Worm (Caenorhabditis elegans) whole organism, L4 larva: ENCODE measurements around the gene F08D12.15.

Experiments used
- D1046.2 ChIP-seq: fragments of 200-800 bp; sonication (Bioruptor generic); IDR thresholded peaks from 2 replicates; pipeline ENCODE4 v1.3.6; 2022; ENCODE audit warnings: missing genetic modification characterization, missing compliant biosample characterization
- F26F4.8 ChIP-seq: fragments of 200-800 bp; sonication (Bioruptor generic); conservative IDR thresholded peaks from 2 replicates; pipeline ENCODE4 v1.3.6; 2022; ENCODE audit warnings: missing genetic modification characterization, missing compliant biosample characterization
- F49E8.2 ChIP-seq: sonication (generic microtip); optimal IDR thresholded peaks from 2 replicates; lab custom pipeline; 2016; ENCODE audit warnings: missing compliant biosample characterization, mild to moderate bottlenecking, missing genetic modification characterization, borderline replicate concordance
- R02D3.7 ChIP-seq: fragments of 150-350 bp; sonication (generic microtip); optimal IDR thresholded peaks from 3 replicates; lab custom pipeline; 2014; ENCODE audit warnings: missing biosample characterization, missing genetic modification characterization
- T20F7.1 ChIP-seq: fragments of 200-800 bp; sonication (Bioruptor generic); optimal IDR thresholded peaks from 2 replicates; lab custom pipeline; 2018; ENCODE audit warnings: mild to moderate bottlenecking, missing genetic modification characterization, missing compliant biosample characterization
- ZK337.2 ChIP-seq: fragments of 200-800 bp; sonication (Bioruptor generic); IDR thresholded peaks from 2 replicates; pipeline ENCODE4 v1.3.6; 2022; ENCODE audit warnings: missing genetic modification reagents, missing genetic modification characterization, missing compliant biosample characterization
- aha-1 ChIP-seq: fragments of 150-350 bp; peaks from one replicate; lab custom pipeline; 2014; ENCODE audit warnings: missing biosample characterization, missing genetic modification characterization
- arid-1 ChIP-seq: fragments of 200-800 bp; sonication (Bioruptor generic); conservative IDR thresholded peaks from 2 replicates; pipeline ENCODE4 v1.3.6; 2022; ENCODE audit warnings: missing genetic modification reagents, missing genetic modification characterization, missing compliant biosample characterization
- attf-4 ChIP-seq: sonication (generic microtip); optimal IDR thresholded peaks from 3 replicates; lab custom pipeline; 2017; ENCODE audit warnings: missing biosample characterization, missing genetic modification characterization
- ceh-28 ChIP-seq: fragments of 150-350 bp; optimal IDR thresholded peaks from 2 replicates; lab custom pipeline; 2014; ENCODE audit warnings: missing biosample characterization, missing genetic modification reagents, missing genetic modification characterization
- ces-1 ChIP-seq: fragments of 150-350 bp; sonication (generic microtip); optimal IDR thresholded peaks from 4 replicates; lab custom pipeline; 2014; ENCODE audit warnings: missing biosample characterization, missing genetic modification reagents, missing genetic modification characterization
- daf-8 ChIP-seq: fragments of 200-800 bp; sonication (Bioruptor generic); IDR thresholded peaks from 2 replicates; pipeline ENCODE4 v1.3.6; 2022; ENCODE audit warnings: missing genetic modification characterization, missing compliant biosample characterization
- dmd-6 ChIP-seq: fragments of 200-800 bp; sonication (Bioruptor generic); IDR thresholded peaks from 2 replicates; pipeline ENCODE4 v1.3.6; 2022; ENCODE audit warnings: missing genetic modification reagents, missing genetic modification characterization, missing compliant biosample characterization
- dmd-9 ChIP-seq: fragments of 200-800 bp; sonication (Bioruptor generic); IDR thresholded peaks from 2 replicates; pipeline ENCODE4 v1.3.6; 2022; ENCODE audit warnings: missing genetic modification reagents, missing genetic modification characterization, missing compliant biosample characterization
- dpl-1 ChIP-seq: fragments of 150-350 bp; optimal IDR thresholded peaks from 2 replicates; lab custom pipeline; 2014; ENCODE audit warnings: missing biosample characterization, missing genetic modification reagents, missing genetic modification characterization
- duxl-1 ChIP-seq: sonication (generic microtip); optimal IDR thresholded peaks from 2 replicates; lab custom pipeline; 2016; ENCODE audit warnings: mild to moderate bottlenecking, missing genetic modification characterization, moderate library complexity, missing compliant biosample characterization; ENCODE audit not compliant: poor library complexity
- hif-1 ChIP-seq, 2 experiments: sonication (generic microtip); optimal IDR thresholded peaks; 2 replicates each; lab custom pipeline; 2016 to 2017; ENCODE audit warnings: missing compliant biosample characterization in 2 of 2, missing genetic modification characterization in 2 of 2, missing genetic modification reagents in 2 of 2, missing genotype in 2 of 2, mild to moderate bottlenecking in 1 of 2
- hlh-11 ChIP-seq: fragments of 200-800 bp; sonication (Bioruptor generic); optimal IDR thresholded peaks from 2 replicates; lab custom pipeline; 2018; ENCODE audit warnings: mild to moderate bottlenecking, missing genetic modification characterization, missing compliant biosample characterization
- lin-29 ChIP-seq: fragments of 200-800 bp; sonication (Bioruptor generic); IDR thresholded peaks from 2 replicates; pipeline ENCODE4 v1.3.6; 2022; ENCODE audit warnings: missing genetic modification reagents, missing genetic modification characterization, missing compliant biosample characterization
- lin-38 ChIP-seq: fragments of 200-800 bp; sonication (Bioruptor generic); IDR thresholded peaks from 2 replicates; pipeline ENCODE4 v1.3.6; 2022; ENCODE audit warnings: missing genetic modification reagents, missing genetic modification characterization, missing compliant biosample characterization
- lsy-2 ChIP-seq, 2 experiments: fragments of 150-350 bp in 1 of 2; sonication (generic microtip) in 1 of 2; optimal IDR thresholded peaks; 2 replicates each; lab custom pipeline; 2014 to 2017; ENCODE audit warnings: missing biosample characterization in 2 of 2, missing genetic modification characterization in 2 of 2
- mes-2 ChIP-seq: sonication (generic microtip); optimal IDR thresholded peaks from 2 replicates; lab custom pipeline; 2016; ENCODE audit warnings: missing genotype, mild to moderate bottlenecking, missing genetic modification characterization, missing compliant biosample characterization; ENCODE audit not compliant: poor library complexity, severe bottlenecking
- mxl-2 ChIP-seq: fragments of 200-800 bp; sonication (Bioruptor generic); conservative IDR thresholded peaks from 2 replicates; pipeline ENCODE4 v1.3.6; 2022; ENCODE audit warnings: missing genetic modification reagents, missing genetic modification characterization, missing compliant biosample characterization
- nhr-11 ChIP-seq: fragments of 150-350 bp; optimal IDR thresholded peaks from 2 replicates; lab custom pipeline; 2014; ENCODE audit warnings: missing biosample characterization, missing genetic modification characterization
- nhr-28 ChIP-seq: fragments of 150-350 bp; optimal IDR thresholded peaks from 2 replicates; lab custom pipeline; 2014; ENCODE audit warnings: missing biosample characterization, missing genetic modification characterization
- nhr-41 ChIP-seq: fragments of 200-800 bp; sonication (Bioruptor generic); IDR thresholded peaks from 2 replicates; pipeline ENCODE4 v1.3.6; 2022; ENCODE audit warnings: missing genetic modification reagents, missing genetic modification characterization, missing compliant biosample characterization
- nhr-6 ChIP-seq: fragments of 150-350 bp; optimal IDR thresholded peaks from 2 replicates; lab custom pipeline; 2014; ENCODE audit warnings: missing biosample characterization, missing genetic modification characterization
- pqm-1 ChIP-seq: sonication (generic microtip); optimal IDR thresholded peaks from 2 replicates; lab custom pipeline; 2017; ENCODE audit warnings: missing biosample characterization, missing genetic modification characterization
- rbr-2 ChIP-seq: sonication (generic microtip); optimal IDR thresholded peaks from 2 replicates; lab custom pipeline; 2016; ENCODE audit warnings: missing genotype, missing genetic modification characterization, missing compliant biosample characterization
- saeg-2 ChIP-seq: fragments of 200-800 bp; sonication (Bioruptor generic); IDR thresholded peaks from 2 replicates; pipeline ENCODE4 v1.3.6; 2022; ENCODE audit warnings: missing genetic modification reagents, missing genetic modification characterization, missing compliant biosample characterization
- set-16 ChIP-seq: fragments of 200-800 bp; sonication (Bioruptor generic); IDR thresholded peaks from 2 replicates; pipeline ENCODE4 v1.3.6; 2022; ENCODE audit warnings: missing genetic modification reagents, missing genetic modification characterization, missing compliant biosample characterization
- spr-3 ChIP-seq: fragments of 200-800 bp; sonication (Bioruptor generic); optimal IDR thresholded peaks from 2 replicates; lab custom pipeline; 2018; ENCODE audit warnings: mild to moderate bottlenecking, missing genetic modification characterization, missing compliant biosample characterization
- tra-1 ChIP-seq: fragments of 200-800 bp; sonication (Bioruptor generic); IDR thresholded peaks from 2 replicates; pipeline ENCODE4 v1.3.6; 2022; ENCODE audit warnings: missing genetic modification reagents, missing genetic modification characterization, missing compliant biosample characterization
- unc-130 ChIP-seq: sonication (generic microtip); optimal IDR thresholded peaks from 2 replicates; lab custom pipeline; 2016; ENCODE audit warnings: missing genetic modification reagents, missing genetic modification characterization, missing compliant biosample characterization
- unc-62 ChIP-seq, 3 experiments: fragments of 150-350 bp in 1 of 3; sonication (generic microtip); optimal IDR thresholded peaks in 2 of 3; peaks in 1 of 3; 1 replicate in 1 of 3; 2 replicates in 2 of 3; lab custom pipeline; 2014 to 2017; ENCODE audit warnings: missing biosample characterization in 3 of 3, missing genetic modification characterization in 3 of 3, missing genetic modification reagents in 3 of 3, missing genotype in 1 of 3
- zfp-2 ChIP-seq: sonication (generic microtip); optimal IDR thresholded peaks from 2 replicates; lab custom pipeline; 2016; ENCODE audit warnings: mild to moderate bottlenecking, missing genetic modification characterization, missing compliant biosample characterization
- ztf-7 ChIP-seq: fragments of 150-350 bp; optimal IDR thresholded peaks from 2 replicates; lab custom pipeline; 2014; ENCODE audit warnings: missing biosample characterization, missing genetic modification characterization

Gene F08D12.15

ce11 chrII:2752536-2752935, 13.9 kb upstream of the F08D12.15 start, which contains the start of gene F29A7.6:
TSS of gene F29A7.6 (minus strand) at chrII:2752611.
- TF ChIP-seq tra-1 (GFP tag; lab: Robert Waterston, UW) (0 out of 2 replicates have a peak, but pooled peaks have one; percentile 6), unc-130 (GFP tag; lab: Kevin White, UChicago) (peak; percentile 69), nhr-6 (peak; percentile 3), saeg-2 (GFP tag; lab: Robert Waterston, UW) (no peak), dmd-6 (GFP tag; lab: Robert Waterston, UW) (peak; percentile 50; the same call in 1 of the 2 replicates), hlh-11 (tag; lab: Kevin White, UChicago) (peak; percentile 25), mes-2 (tag; lab: Kevin White, UChicago) (peak; percentile 97), ZK337.2 (GFP tag; lab: Robert Waterston, UW) (peak; percentile 67; the same call in 1 of the 2 replicates), arid-1 (GFP tag; lab: Robert Waterston, UW) (no peak), lin-38 (GFP tag; lab: Robert Waterston, UW) (peak; percentile 98), aha-1 (tag; lab: Kevin White, UChicago) (no peak), duxl-1 (tag; lab: Kevin White, UChicago) (no peak), rbr-2 (tag; lab: Kevin White, UChicago) (peak; percentile 49), nhr-41 (GFP tag; lab: Robert Waterston, UW) (no peak), dpl-1 (GFP tag; lab: Kevin White, UChicago) (peak; percentile 56), spr-3 (GFP tag; lab: Kevin White, UChicago) (no peak), lsy-2 (tag; optimal IDR thresholded peaks at IDR 0.05; lab: Kevin White, UChicago) (no peak), attf-4 (tag; lab: Kevin White, UChicago) (no peak), nhr-11 (tag; lab: Kevin White, UChicago) (peak; percentile 10), ces-1 (GFP tag; lab: Kevin White, UChicago) (no peak), dmd-9 (GFP tag; lab: Robert Waterston, UW) (0 out of 2 replicates have a peak, but pooled peaks have one; percentile 26), hif-1 (tag; optimal IDR thresholded peaks at IDR 0.05; lab: Kevin White, UChicago) (peak in 1 of 2 experiments; percentile 80), F49E8.2 (tag; lab: Kevin White, UChicago) (peak; percentile 10), nhr-28 (tag; lab: Kevin White, UChicago) (peak; percentile 12), zfp-2 (tag; lab: Kevin White, UChicago) (no peak), ceh-28 (tag; lab: Kevin White, UChicago) (no peak)

- TF ChIP-seq saeg-2 (GFP tag; lab: Robert Waterston, UW) (no peak), lin-29 (GFP tag; lab: Robert Waterston, UW) (no peak), ztf-7 (tag; lab: Kevin White, UChicago) (no peak), attf-4 (tag; lab: Kevin White, UChicago) (no peak), mxl-2 (GFP tag; lab: Robert Waterston, UW) (no peak)
These were observed 13.4 kb upstream of the F08D12.15 start, which contains the start of gene F29A7.3 for ce11 chrII:2752999-2753398. TSS of gene F29A7.3 (plus strand) at chrII:2753299.

- TF ChIP-seq set-16 (GFP tag; lab: Robert Waterston, UW) (peak; percentile 91), ZK337.2 (GFP tag; lab: Robert Waterston, UW) (no peak)
- TF ChIP-seq, all 104 proteins: peak for 1
These were observed 11.8 kb upstream of the F08D12.15 start for ce11 chrII:2754595-2754994.

- TF ChIP-seq T20F7.1 (GFP tag; lab: Kevin White, UChicago) (no peak), D1046.2 (no peak), unc-62 (GFP tag; optimal IDR thresholded peaks at IDR 0.05 in 1 of 2; lab: Kevin White, UChicago) (peak in 1 of 2 experiments; percentile 94), unc-62 (tag; optimal IDR thresholded peaks at IDR 0.05; lab: Kevin White, UChicago) (no peak), pqm-1 (tag; lab: Kevin White, UChicago) (no peak), R02D3.7 (tag; lab: Kevin White, UChicago) (no peak), F26F4.8 (no peak), daf-8 (no peak), aha-1 (tag; lab: Kevin White, UChicago) (peak; percentile 53)
These were observed 10.1 kb upstream of the F08D12.15 start for ce11 chrII:2756351-2756750.
